Fruit fly (Drosophila melanogaster) Kc167 (cell line): ENCODE data around the gene D19A.

Experiments
- Myc ChIP-seq: fragments of >200 bp; optimal IDR thresholded peaks from 2 replicates; lab custom pipeline; 2017; ENCODE audit warnings: missing external identifiers
- Sin3A ChIP-seq: fragments of >200 bp; optimal IDR thresholded peaks from 2 replicates; lab custom pipeline; 2018; ENCODE audit warnings: missing external identifiers
- h ChIP-seq: fragments of >200 bp; optimal IDR thresholded peaks from 3 replicates; lab custom pipeline; 2018; ENCODE audit warnings: missing external identifiers
- insv ChIP-seq: fragments of >200 bp; optimal IDR thresholded peaks from 3 replicates; lab custom pipeline; 2018; ENCODE audit warnings: missing external identifiers
- psq ChIP-seq: fragments of >200 bp; optimal IDR thresholded peaks from 2 replicates; lab custom pipeline; 2017; ENCODE audit warnings: missing external identifiers
- ttk ChIP-seq: sonication (Bioruptor generic); optimal IDR thresholded peaks from 2 replicates; lab custom pipeline; 2017; ENCODE audit warnings: missing external identifiers

The D19A gene

DNA sequence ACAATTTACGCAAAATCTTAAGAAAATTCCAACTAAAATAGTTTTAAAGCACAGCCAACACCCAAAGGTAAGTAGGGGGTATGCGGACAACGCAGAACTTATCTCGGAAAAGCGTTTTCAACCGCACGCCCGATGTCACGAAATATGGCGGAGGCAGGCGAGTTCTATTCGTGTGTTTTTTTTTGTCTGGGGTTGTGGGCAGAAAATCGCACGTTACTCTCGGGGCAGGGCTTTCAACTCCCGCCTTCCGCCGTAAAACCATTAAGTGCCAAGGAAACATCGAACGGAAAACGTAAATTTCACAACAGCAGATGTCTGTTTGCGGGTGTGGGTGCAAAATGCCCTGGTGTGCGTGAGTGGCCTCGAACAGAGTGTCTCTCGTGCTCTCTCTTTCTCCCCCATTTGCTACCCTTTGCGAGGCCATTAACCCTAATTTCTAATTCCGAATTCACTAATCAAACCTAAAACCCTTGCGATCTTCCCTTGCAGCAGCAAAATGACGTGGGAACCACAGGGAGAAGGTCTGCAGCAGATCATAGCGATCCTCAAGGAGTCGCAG, 4.7 kb upstream of the D19A start:
- TF ChIP-seq ttk, result no peak
- no peak for TF ChIP-seq psq (lab: Kevin White, UChicago)
- TF ChIP-seq insv, result no peak
- no peak for TF ChIP-seq Myc (lab: Kevin White, UChicago)
- TF ChIP-seq h, result no peak
- TF ChIP-seq Sin3A (lab: Kevin White, UChicago), result no peak

DNA sequence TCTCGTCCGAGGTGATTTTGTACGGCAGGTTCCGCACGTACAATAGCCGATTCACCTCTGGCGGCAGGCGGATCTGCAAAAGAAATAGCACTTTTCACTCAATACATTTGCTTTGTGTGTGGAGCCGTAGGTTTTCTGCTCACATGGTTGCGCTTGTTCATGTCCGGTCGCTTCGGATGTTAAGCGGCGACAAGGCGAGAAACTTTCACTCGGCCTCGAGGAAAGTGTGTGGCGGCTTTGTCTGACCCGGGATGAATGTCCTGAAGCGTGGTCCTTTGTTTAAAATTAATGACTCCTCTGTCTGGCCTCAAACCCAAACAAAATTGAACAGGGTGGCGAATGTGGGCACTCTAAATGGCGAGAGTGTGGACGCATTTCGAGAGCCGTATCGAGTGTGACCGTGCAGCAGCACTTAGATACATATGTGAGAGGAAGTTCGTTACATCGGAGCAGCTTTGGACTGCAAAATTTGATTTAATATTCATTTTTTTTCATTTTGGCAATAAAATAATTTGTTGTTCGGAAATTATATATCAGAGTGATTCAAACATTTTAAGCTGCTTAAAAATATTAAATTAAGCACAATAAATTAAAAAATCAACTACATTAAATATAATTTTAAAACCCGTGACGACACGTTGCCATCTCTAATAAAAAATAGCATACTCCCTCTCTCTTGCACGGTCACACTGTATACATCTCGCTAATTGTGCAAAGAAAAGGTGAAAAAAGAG, 4.1 kb upstream of the D19A start, which contains the start of the genes Sf3b6 and Tnpo:
Gene Sf3b6 (minus strand): TSS at position 358 of the 734 bp plus-strand sequence.
Gene Tnpo (plus strand): TSS at position 659 of the 734 bp plus-strand sequence.
- no peak for TF ChIP-seq Myc (lab: Kevin White, UChicago)
- no peak for TF ChIP-seq Sin3A (lab: Kevin White, UChicago)
- TF ChIP-seq ttk, result no peak
- no peak for TF ChIP-seq h
- no peak for TF ChIP-seq insv
- no peak for TF ChIP-seq psq (lab: Kevin White, UChicago)

dm6 chr3L:6184884-6185438, 4.0 kb downstream of the D19A start, which contains the start of the genes D19B and CG43293:
TSS of gene D19B (minus strand) at chr3L:6184920.
TSS of gene CG43293 (plus strand) at chr3L:6185189.
- TF ChIP-seq Myc (lab: Kevin White, UChicago) (no peak), psq (lab: Kevin White, UChicago) (no peak), h (no peak), insv (no peak), ttk (no peak), Sin3A (lab: Kevin White, UChicago) (no peak)

DNA sequence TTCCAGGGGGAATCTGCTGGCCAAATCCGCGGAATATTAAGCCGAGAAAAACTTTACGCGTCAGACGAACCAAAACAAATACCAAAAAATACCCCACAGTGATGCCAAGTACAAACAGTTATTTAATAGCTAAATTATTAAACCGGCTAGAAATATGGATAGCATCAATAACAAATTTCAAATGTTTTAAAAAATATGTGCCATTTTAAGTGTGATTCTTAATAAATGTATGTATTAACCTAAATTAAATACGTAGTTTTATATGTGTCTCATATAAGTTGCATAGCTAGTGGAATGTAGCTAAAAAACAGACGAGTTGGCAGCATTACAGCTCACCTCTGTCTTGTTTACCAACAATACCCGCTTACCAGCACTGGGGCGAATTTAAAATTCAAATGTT, 7.1 kb downstream of the D19A start, which contains the start of gene CG10274:
Gene CG10274 (minus strand): TSS at position 54 of the 400 bp plus-strand sequence.
- TF ChIP-seq psq (lab: Kevin White, UChicago) (no peak), insv (no peak), ttk (no peak), Sin3A (lab: Kevin White, UChicago) (no peak), Myc (lab: Kevin White, UChicago) (no peak), h (no peak)

DNA sequence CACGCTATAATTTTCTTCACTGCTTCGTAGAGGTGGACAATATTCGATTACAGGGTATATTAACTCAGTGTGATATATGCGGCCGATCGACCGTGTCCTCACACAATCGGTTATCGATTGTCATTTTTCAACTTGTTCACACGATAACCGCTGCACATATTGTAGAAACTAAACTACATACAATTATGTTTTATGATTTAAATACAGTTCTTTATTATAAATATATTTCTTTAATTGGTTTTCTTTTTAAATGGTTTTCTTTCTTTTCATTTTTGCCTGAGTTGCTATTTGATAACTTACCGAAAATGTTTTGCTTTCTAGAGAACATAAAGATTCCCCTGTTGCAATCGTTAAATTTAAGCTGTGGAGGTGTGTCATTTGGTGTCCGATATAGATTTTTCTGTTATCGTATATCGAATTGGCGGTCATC, 15.1 kb downstream of the D19A start, which contains the start of the genes fmt and CG7376:
Gene fmt (minus strand): TSS at position 55 of the 430 bp plus-strand sequence.
Gene CG7376 (plus strand): TSS at position 423 of the 430 bp plus-strand sequence.
- TF ChIP-seq Myc (lab: Kevin White, UChicago) (no peak), h (no peak), insv (no peak), Sin3A (lab: Kevin White, UChicago) (no peak), ttk (no peak), psq (lab: Kevin White, UChicago) (no peak)

dm6 chr3L:6162483-6163128, 26.3 kb downstream of the D19A start, which contains the start of gene Prdm13:
TSS of gene Prdm13 (plus strand) at chr3L:6163127.
- TF ChIP-seq insv, result no peak
- no peak for TF ChIP-seq ttk
- no peak for TF ChIP-seq Myc (lab: Kevin White, UChicago)
- TF ChIP-seq psq (lab: Kevin White, UChicago), result no peak
- no peak for TF ChIP-seq Sin3A (lab: Kevin White, UChicago)
- TF ChIP-seq h, result no peak

DNA sequence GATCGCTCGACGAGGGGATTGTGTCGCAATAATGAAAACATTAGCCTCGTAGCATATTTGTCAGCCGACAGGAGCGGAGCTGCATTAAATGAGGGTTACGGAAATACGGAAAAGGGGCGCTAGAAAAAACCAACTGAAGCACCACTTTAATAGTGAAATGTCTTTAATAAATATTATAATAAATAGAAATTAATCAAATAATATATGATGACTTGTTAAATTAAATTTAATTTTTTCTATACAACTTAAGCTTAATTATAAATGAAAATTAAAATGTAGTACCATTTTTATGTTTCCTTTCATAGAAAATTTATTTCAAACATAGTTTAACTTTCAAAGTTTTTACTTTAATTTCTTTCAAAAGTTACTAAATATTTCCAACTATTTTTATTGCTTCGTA, 26.9 kb downstream of the D19A start:
- TF ChIP-seq insv, result no peak
- TF ChIP-seq ttk, result no peak
- no peak for TF ChIP-seq psq (lab: Kevin White, UChicago)
- TF ChIP-seq Sin3A (lab: Kevin White, UChicago), result no peak
- no peak for TF ChIP-seq Myc (lab: Kevin White, UChicago)
- no peak for TF ChIP-seq h

dm6 chr3L:6160514-6160913, 28.4 kb downstream of the D19A start, which contains the start of gene Cpr65Az:
TSS of gene Cpr65Az (plus strand) at chr3L:6160814.
- TF ChIP-seq Myc (lab: Kevin White, UChicago) (no peak), ttk (no peak), h (no peak), Sin3A (lab: Kevin White, UChicago) (no peak), psq (lab: Kevin White, UChicago) (no peak), insv (no peak)

DNA sequence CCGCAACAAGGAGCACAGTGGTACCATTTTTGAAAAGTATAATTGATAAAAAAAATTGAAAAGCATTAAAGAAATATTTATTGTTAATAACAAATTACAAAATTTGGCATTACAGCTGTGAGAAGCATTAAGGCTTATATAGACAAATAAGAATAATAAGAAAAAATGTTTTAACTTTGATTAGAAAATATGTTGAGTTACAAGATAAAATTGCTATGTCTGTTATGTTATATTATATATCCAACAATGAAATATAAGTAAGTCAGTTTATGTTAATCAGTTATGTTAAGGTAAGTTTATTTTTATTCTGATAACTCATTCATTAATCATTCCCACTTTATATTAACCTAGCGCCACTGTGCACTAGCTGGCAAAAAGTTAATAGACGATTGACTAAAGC, 29.1 kb downstream of the D19A start:
- TF ChIP-seq ttk, result no peak

- TF ChIP-seq h, result no peak
- TF ChIP-seq Sin3A (lab: Kevin White, UChicago), result no peak
- no peak for TF ChIP-seq psq (lab: Kevin White, UChicago)
- no peak for TF ChIP-seq insv
- no peak for TF ChIP-seq Myc (lab: Kevin White, UChicago)
- TF ChIP-seq ttk, result no peak
Observed at dm6 chr3L:6158530-6158929, 30.4 kb downstream of the D19A start, which contains the start of gene Cpr65Ay. TSS of gene Cpr65Ay (minus strand) at chr3L:6158630.

DNA sequence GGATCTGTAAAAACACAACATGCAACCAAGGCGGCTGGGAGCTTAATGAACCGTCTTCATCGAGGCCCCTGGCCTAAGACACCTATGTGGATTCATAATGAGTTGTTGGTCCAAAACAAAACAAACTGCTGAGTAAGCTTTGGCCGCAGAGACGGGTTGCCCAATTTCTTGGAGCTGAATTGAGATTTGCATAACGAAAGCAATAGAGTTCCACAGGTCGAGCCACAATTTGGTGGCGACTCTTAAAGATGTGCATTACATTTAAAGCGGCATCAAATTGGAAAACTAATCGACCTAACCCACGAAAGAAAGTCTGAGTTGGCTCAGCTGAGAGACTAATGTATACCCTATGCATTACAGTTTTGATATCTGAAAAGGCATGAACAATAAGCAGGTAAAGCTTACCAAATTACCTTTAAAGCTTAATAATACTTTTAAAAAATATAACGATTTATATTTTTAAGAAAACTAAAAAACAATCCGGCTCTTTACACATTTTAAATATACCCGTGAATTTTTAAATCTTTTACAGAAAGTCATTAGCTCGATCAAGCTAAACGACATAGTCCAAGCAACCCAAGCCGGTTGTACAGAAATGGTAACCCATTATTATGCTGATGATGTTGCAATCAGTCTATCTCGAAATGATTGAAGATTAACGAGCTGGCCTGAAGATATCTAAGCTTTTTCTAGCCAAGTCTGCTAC, 31.4 kb downstream of the D19A start, which contains the start of gene CG13297:
Gene CG13297 (minus strand): TSS at position 51 of the 706 bp plus-strand sequence.
- TF ChIP-seq Sin3A (lab: Kevin White, UChicago), result no peak
- no peak for TF ChIP-seq ttk
- TF ChIP-seq insv, result no peak
- TF ChIP-seq h, result no peak
- no peak for TF ChIP-seq Myc (lab: Kevin White, UChicago)
- TF ChIP-seq psq (lab: Kevin White, UChicago), result no peak
